Worm (Caenorhabditis elegans) whole organism, midembryonic: ENCODE measurements around the gene unc-61.

Experiments used
- T22C8.4 ChIP-seq: fragments of 200-800 bp; sonication (Bioruptor generic); IDR thresholded peaks from 2 replicates; pipeline ENCODE4 v1.3.6; 2022; ENCODE audit warnings: missing genetic modification characterization, missing compliant biosample characterization
- cog-1 ChIP-seq: sonication (generic microtip); optimal IDR thresholded peaks from 2 replicates; lab custom pipeline; 2016; ENCODE audit warnings: missing genetic modification characterization, missing compliant biosample characterization
- flt-1 ChIP-seq: fragments of 200-800 bp; sonication (Bioruptor generic); IDR thresholded peaks from 2 replicates; pipeline ENCODE4 v1.3.6; 2022; ENCODE audit warnings: missing genetic modification characterization, missing compliant biosample characterization
- klf-2 ChIP-seq: fragments of 200-800 bp; sonication (Bioruptor generic); conservative IDR thresholded peaks from 2 replicates; pipeline ENCODE4 v1.3.6; 2022; ENCODE audit warnings: missing genetic modification reagents, missing genetic modification characterization, missing compliant biosample characterization
- med-1 ChIP-seq: sonication (generic microtip); optimal IDR thresholded peaks from 2 replicates; lab custom pipeline; 2017; ENCODE audit warnings: missing genetic modification characterization, mild to moderate bottlenecking, missing compliant biosample characterization, antibody characterized with exemption, missing genetic modification reagents; ENCODE audit not compliant: insufficient read depth
- tab-1 ChIP-seq: fragments of 200-800 bp; sonication (Bioruptor generic); IDR thresholded peaks from 2 replicates; pipeline ENCODE4 v1.3.6; 2022; ENCODE audit warnings: missing genetic modification characterization, missing compliant biosample characterization
- ztf-23 ChIP-seq: fragments of 200-800 bp; sonication (Bioruptor generic); IDR thresholded peaks from 2 replicates; pipeline ENCODE4 v1.3.6; 2022; ENCODE audit warnings: missing genetic modification reagents, missing genetic modification characterization, missing compliant biosample characterization
- ztf-29 ChIP-seq: fragments of 200-800 bp; sonication (Bioruptor generic); IDR thresholded peaks from 2 replicates; pipeline ENCODE4 v1.3.6; 2022; ENCODE audit warnings: missing genetic modification reagents, missing genetic modification characterization, missing compliant biosample characterization

DNA sequence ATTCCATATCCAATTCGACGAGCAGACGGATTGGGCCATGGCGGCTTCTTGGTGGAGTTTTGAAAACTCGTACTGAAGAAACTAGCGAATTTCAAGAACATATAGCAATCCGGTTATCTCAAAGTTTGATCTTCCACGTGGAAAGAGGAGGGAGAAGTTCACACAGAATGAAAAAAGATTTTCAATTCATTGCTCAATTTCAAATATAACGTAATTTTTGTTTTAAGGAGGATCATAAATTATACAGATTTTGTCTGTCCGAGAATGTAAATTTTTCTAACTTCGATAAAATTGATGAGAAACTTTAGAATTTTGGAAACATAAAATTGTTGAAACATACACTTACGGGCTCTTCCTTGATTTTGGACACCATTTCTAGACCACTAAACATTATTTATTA lies 5.3 kb downstream of the unc-61 start, which contains the start of gene Y50E8A.2:
- TF ChIP-seq klf-2 (GFP tag; lab: Robert Waterston, UW) (no peak), flt-1 (no peak), ztf-23 (no peak), med-1 (no peak), tab-1 (GFP tag; lab: Robert Waterston, UW) (no peak), ztf-29 (GFP tag; lab: Robert Waterston, UW) (no peak), T22C8.4 (GFP tag; lab: Robert Waterston, UW) (no peak), cog-1 (no peak)
